Worm (Caenorhabditis elegans): Measurements from ENCODE around the gene str-81.

Gene str-81

ce11 chrV:19250983-19251382 is at the start of gene str-81:
TSS of gene str-81 (minus strand) at chrV:19251083.
- TF ChIP-seq sma-3 (GFP tag; optimal IDR thresholded peaks at IDR 0.05), result no peak
- TF ChIP-seq fos-1 (tag; optimal IDR thresholded peaks at IDR 0.05), result no peak
- TF ChIP-seq sem-4 (tag; optimal IDR thresholded peaks at IDR 0.05), result no peak
- TF ChIP-seq unc-62 (GFP tag; optimal IDR thresholded peaks at IDR 0.05), result no peak
- TF ChIP-seq ama-1 (optimal IDR thresholded peaks at IDR 0.05), result no peak
- no peak for TF ChIP-seq dmd-4 (tag; optimal IDR thresholded peaks at IDR 0.05)
- no peak for TF ChIP-seq ztf-1 (GFP tag; conservative IDR thresholded peaks at IDR 0.05)
- no peak for TF ChIP-seq snpc-4 (tag; optimal IDR thresholded peaks at IDR 0.05)
- no peak for TF ChIP-seq blmp-1 (tag; optimal IDR thresholded peaks at IDR 0.05; ENCODE audit: insufficient read depth)
- TF ChIP-seq Y55F3AM.14 (GFP tag; optimal IDR thresholded peaks at IDR 0.05), result no peak
- TF ChIP-seq unc-39 (tag; optimal IDR thresholded peaks at IDR 0.05), result no peak
- TF ChIP-seq aly-2 (tag; optimal IDR thresholded peaks at IDR 0.05), result no peak
- no peak for TF ChIP-seq lin-13 (GFP tag; optimal IDR thresholded peaks at IDR 0.05)
- no peak for TF ChIP-seq lsy-2 (tag; optimal IDR thresholded peaks at IDR 0.05)

- no peak for TF ChIP-seq nhr-129 (tag; optimal IDR thresholded peaks at IDR 0.05)
- no peak for TF ChIP-seq ama-1 (optimal IDR thresholded peaks at IDR 0.05)
- TF ChIP-seq lin-11 (tag; optimal IDR thresholded peaks at IDR 0.05), result no peak
- no peak for TF ChIP-seq crh-2 (tag; optimal IDR thresholded peaks at IDR 0.05)
- TF ChIP-seq unc-62 (GFP tag; optimal IDR thresholded peaks at IDR 0.05), result no peak
- no peak for TF ChIP-seq C34F6.9 (tag; optimal IDR thresholded peaks at IDR 0.05)
Measured at ce11 chrV:19299262-19299661, 48.4 kb upstream of the str-81 start, which contains the start of gene F55C9.14. TSS of gene F55C9.14 (plus strand) at chrV:19299562.

ce11 chrV:19297510-19297909 is 46.6 kb upstream of the str-81 start, which contains the start of gene fbxb-60:
TSS of gene fbxb-60 (plus strand) at chrV:19297810.
- TF ChIP-seq sem-4 (tag; optimal IDR thresholded peaks at IDR 0.05) (no peak), nhr-23 (tag; optimal IDR thresholded peaks at IDR 0.05) (no peak), mbf-1 (tag; optimal IDR thresholded peaks at IDR 0.05) (no peak), unc-39 (tag; optimal IDR thresholded peaks at IDR 0.05) (no peak), Y55F3AM.14 (GFP tag; optimal IDR thresholded peaks at IDR 0.05) (no peak), alr-1 (tag; optimal IDR thresholded peaks at IDR 0.05) (no peak), unc-55 (GFP tag; optimal IDR thresholded peaks at IDR 0.05) (no peak), ama-1 (optimal IDR thresholded peaks at IDR 0.05) (no peak), sma-3 (GFP tag; optimal IDR thresholded peaks at IDR 0.05) (no peak), lsy-2 (tag; optimal IDR thresholded peaks at IDR 0.05) (no peak), nhr-77 (tag; optimal IDR thresholded peaks at IDR 0.05) (no peak), nhr-129 (tag; optimal IDR thresholded peaks at IDR 0.05) (no peak), skn-1 (tag; optimal IDR thresholded peaks at IDR 0.05) (no peak)

- TF ChIP-seq elt-3 (tag; optimal IDR thresholded peaks at IDR 0.05) (no peak), egl-27 (tag; optimal IDR thresholded peaks at IDR 0.05) (no peak), nhr-25 (tag; optimal IDR thresholded peaks at IDR 0.05) (no peak), elt-1 (tag; optimal IDR thresholded peaks at IDR 0.05) (no peak), ama-1 (optimal IDR thresholded peaks at IDR 0.05) (no peak), crh-2 (tag; optimal IDR thresholded peaks at IDR 0.05) (no peak), aly-2 (tag; optimal IDR thresholded peaks at IDR 0.05) (no peak), unc-39 (tag; optimal IDR thresholded peaks at IDR 0.05) (no peak), ceh-16 (tag; optimal IDR thresholded peaks at IDR 0.05) (no peak), gmeb-1 (tag; optimal IDR thresholded peaks at IDR 0.05) (no peak), unc-62 (GFP tag; optimal IDR thresholded peaks at IDR 0.05) (no peak), C34F6.9 (tag; optimal IDR thresholded peaks at IDR 0.05) (no peak), ceh-82 (tag; optimal IDR thresholded peaks at IDR 0.05) (no peak), nhr-23 (tag; optimal IDR thresholded peaks at IDR 0.05) (no peak), F13H6.1 (tag; optimal IDR thresholded peaks at IDR 0.05) (no peak), mab-5 (tag; optimal IDR thresholded peaks at IDR 0.05) (no peak), sem-4 (tag; optimal IDR thresholded peaks at IDR 0.05) (no peak), sma-9 (GFP tag; optimal IDR thresholded peaks at IDR 0.05) (no peak), sma-9 (tag; optimal IDR thresholded peaks at IDR 0.05) (no peak)
Measured at ce11 chrV:19296723-19297122, 45.8 kb upstream of the str-81 start, which contains the start of gene F55C9.6. TSS of gene F55C9.6 (minus strand) at chrV:19296823.

- TF ChIP-seq ZK546.5 (tag; optimal IDR thresholded peaks at IDR 0.05), result no peak
- no peak for TF ChIP-seq lin-13 (GFP tag; optimal IDR thresholded peaks at IDR 0.05)
- no peak for TF ChIP-seq sma-3 (GFP tag; optimal IDR thresholded peaks at IDR 0.05)
- no peak for TF ChIP-seq lin-39 (tag; optimal IDR thresholded peaks at IDR 0.05)
- no peak for TF ChIP-seq sma-9 (GFP tag; optimal IDR thresholded peaks at IDR 0.05)
- no peak for TF ChIP-seq sma-9 (tag; optimal IDR thresholded peaks at IDR 0.05)
- TF ChIP-seq unc-39 (tag; optimal IDR thresholded peaks at IDR 0.05), result no peak
- TF ChIP-seq F13H6.1 (tag; optimal IDR thresholded peaks at IDR 0.05), result no peak
- TF ChIP-seq ztf-4 (tag; optimal IDR thresholded peaks at IDR 0.05), result no peak
- no peak for TF ChIP-seq nhr-129 (tag; optimal IDR thresholded peaks at IDR 0.05)
- TF ChIP-seq ztf-11 (tag; optimal IDR thresholded peaks at IDR 0.05), result no peak
- no peak for TF ChIP-seq Y55F3AM.14 (GFP tag; optimal IDR thresholded peaks at IDR 0.05)
- TF ChIP-seq R02D3.7 (tag; optimal IDR thresholded peaks at IDR 0.05), result no peak
- TF ChIP-seq ama-1 (optimal IDR thresholded peaks at IDR 0.05), result no peak
- TF ChIP-seq ceh-16 (tag; optimal IDR thresholded peaks at IDR 0.05), result no peak
- no peak for TF ChIP-seq snpc-4 (tag; optimal IDR thresholded peaks at IDR 0.05)
- TF ChIP-seq nhr-10 (tag; optimal IDR thresholded peaks at IDR 0.05), result no peak
- TF ChIP-seq skn-1 (tag; optimal IDR thresholded peaks at IDR 0.05), result no peak
- TF ChIP-seq mab-5 (tag; optimal IDR thresholded peaks at IDR 0.05), result no peak
- no peak for TF ChIP-seq aly-2 (tag; optimal IDR thresholded peaks at IDR 0.05)
Measured at ce11 chrV:19293025-19293424, 42.1 kb upstream of the str-81 start, which contains the start of gene F55C9.5. TSS of gene F55C9.5 (minus strand) at chrV:19293125.
